Worm (Caenorhabditis elegans) whole organism, mixed stage, embryonic: ENCODE results near the gene W03D2.9.

Experiments used
- M03D4.4 ChIP-seq: sonication (generic microtip); optimal IDR thresholded peaks from 2 replicates; lab custom pipeline; 2017; ENCODE audit warnings: mild to moderate bottlenecking, missing genetic modification characterization, missing compliant biosample characterization
- blmp-1 ChIP-seq: fragments of 150-350 bp; optimal IDR thresholded peaks from 2 replicates; lab custom pipeline; 2014; ENCODE audit warnings: missing biosample characterization, missing genetic modification characterization
- ces-1 ChIP-seq: fragments of 150-350 bp; optimal IDR thresholded peaks from 2 replicates; lab custom pipeline; 2014; ENCODE audit warnings: missing biosample characterization, missing genetic modification reagents, missing genetic modification characterization
- elt-1 ChIP-seq: sonication (generic microtip); optimal IDR thresholded peaks from 2 replicates; lab custom pipeline; 2017; ENCODE audit warnings: missing genetic modification characterization, mild to moderate bottlenecking, missing compliant biosample characterization, antibody characterized with exemption, moderate library complexity, borderline replicate concordance; ENCODE audit not compliant: insufficient read depth
- elt-3 ChIP-seq: fragments of 150-350 bp; optimal IDR thresholded peaks from 2 replicates; lab custom pipeline; 2014; ENCODE audit warnings: missing biosample characterization, missing genetic modification characterization
- lin-13 ChIP-seq: fragments of 150-350 bp; optimal IDR thresholded peaks from 2 replicates; lab custom pipeline; 2014; ENCODE audit warnings: missing biosample characterization, missing genetic modification characterization
- lsy-2 ChIP-seq: fragments of 150-350 bp; optimal IDR thresholded peaks from 2 replicates; lab custom pipeline; 2014; ENCODE audit warnings: missing biosample characterization, missing genetic modification characterization
- mep-1 ChIP-seq: fragments of 150-350 bp; optimal IDR thresholded peaks from 2 replicates; lab custom pipeline; 2017; ENCODE audit warnings: missing biosample characterization, missing genetic modification reagents, missing genetic modification characterization, inconsistent platforms
- nhr-237 ChIP-seq: fragments of 150-350 bp; optimal IDR thresholded peaks from 2 replicates; lab custom pipeline; 2014; ENCODE audit warnings: missing biosample characterization, missing genetic modification characterization
- unc-120 ChIP-seq: sonication (generic microtip); optimal IDR thresholded peaks from 2 replicates; lab custom pipeline; 2017; ENCODE audit warnings: missing genetic modification characterization, missing compliant biosample characterization; ENCODE audit not compliant: poor library complexity, severe bottlenecking
- unc-39 ChIP-seq: fragments of 150-350 bp; optimal IDR thresholded peaks from 2 replicates; lab custom pipeline; 2014; ENCODE audit warnings: missing biosample characterization, missing genetic modification characterization
- unc-62 ChIP-seq: fragments of 150-350 bp; optimal IDR thresholded peaks from 2 replicates; lab custom pipeline; 2014; ENCODE audit warnings: missing biosample characterization, missing genetic modification reagents, missing genetic modification characterization
- zip-8 ChIP-seq: fragments of 150-350 bp; optimal IDR thresholded peaks from 2 replicates; lab custom pipeline; 2014; ENCODE audit warnings: missing biosample characterization, missing genetic modification characterization
- ztf-11 ChIP-seq: fragments of 150-350 bp; optimal IDR thresholded peaks from 2 replicates; lab custom pipeline; 2014; ENCODE audit warnings: missing biosample characterization, missing genetic modification characterization

- no peak for TF ChIP-seq ztf-11 (tag; lab: Kevin White, UChicago)
- no peak for TF ChIP-seq zip-8 (tag; lab: Kevin White, UChicago)
- no peak for TF ChIP-seq elt-1 (tag; lab: Kevin White, UChicago)
- no peak for TF ChIP-seq mep-1 (tag; lab: Kevin White, UChicago)
- no peak for TF ChIP-seq unc-39 (tag; lab: Kevin White, UChicago)
- peak; percentile 39 for TF ChIP-seq unc-120
- no peak for TF ChIP-seq blmp-1 (tag; lab: Kevin White, UChicago)
- TF ChIP-seq ces-1: no peak
- no peak for TF ChIP-seq lin-13 (tag; lab: Kevin White, UChicago)
- no peak for TF ChIP-seq unc-62
- no peak for TF ChIP-seq M03D4.4
- TF ChIP-seq lsy-2 (tag; lab: Kevin White, UChicago): no peak
- TF ChIP-seq elt-3 (tag; lab: Kevin White, UChicago): no peak
- TF ChIP-seq nhr-237 (tag; lab: Kevin White, UChicago): no peak
These were observed 47.2 kb downstream of the W03D2.9 start for ce11 chrIV:4027106-4027888.
